Fruit fly (Drosophila melanogaster) whole organism, wandering third instar larva: Measurements from ENCODE around the gene Best2.

Experiments
- Abd-B ChIP-seq: fragments of >200 bp; optimal IDR thresholded peaks from 2 replicates; lab custom pipeline; 2017; ENCODE audit warnings: missing biosample characterization, missing genetic modification characterization
- CG32264 ChIP-seq: fragments of 200-800 bp; sonication (Bioruptor generic); optimal IDR thresholded peaks from 2 replicates; lab custom pipeline; 2016; ENCODE audit warnings: missing biosample characterization, missing genetic modification characterization
- CG9705 ChIP-seq: fragments of 200-800 bp; sonication (Bioruptor generic); optimal IDR thresholded peaks from 2 replicates; lab custom pipeline; 2018; ENCODE audit warnings: missing biosample characterization, mild to moderate bottlenecking, missing genetic modification characterization
- CrebA ChIP-seq: fragments of 200-800 bp; sonication (Bioruptor generic); optimal IDR thresholded peaks from 2 replicates; lab custom pipeline; 2016; ENCODE audit warnings: missing biosample characterization, mild to moderate bottlenecking, missing genetic modification characterization, borderline replicate concordance
- Dfd ChIP-seq: fragments of >200 bp; optimal IDR thresholded peaks from 2 replicates; lab custom pipeline; 2017; ENCODE audit warnings: missing biosample characterization, missing genetic modification characterization
- Dif ChIP-seq: fragments of 200-275, 200-300 bp; sonication (Bioruptor generic); optimal IDR thresholded peaks from 2 replicates; lab custom pipeline; 2018; ENCODE audit warnings: missing biosample characterization, missing genetic modification characterization; ENCODE audit not compliant: partially characterized antibody
- GATAd ChIP-seq: sonication (Bioruptor generic); optimal IDR thresholded peaks from 2 replicates; lab custom pipeline; 2016; ENCODE audit warnings: missing biosample characterization, missing genetic modification characterization
- HLH106 ChIP-seq: fragments of 200-800 bp; optimal IDR thresholded peaks from 3 replicates; lab custom pipeline; 2019; ENCODE audit warnings: missing biosample characterization, mild to moderate bottlenecking, missing genetic modification characterization, moderate library complexity
- Hnf4 ChIP-seq: fragments of 200-800 bp; sonication (Bioruptor generic); optimal IDR thresholded peaks from 2 replicates; lab custom pipeline; 2016; ENCODE audit warnings: missing biosample characterization, mild to moderate bottlenecking, missing genetic modification characterization
- Hr78 ChIP-seq: fragments of >200 bp; optimal IDR thresholded peaks from 2 replicates; lab custom pipeline; 2017; ENCODE audit warnings: missing biosample characterization, missing genetic modification characterization
- Hr83 ChIP-seq: fragments of 200-300 bp; sonication (Bioruptor generic); optimal IDR thresholded peaks from 2 replicates; lab custom pipeline; 2016; ENCODE audit warnings: missing biosample characterization, mild to moderate bottlenecking, missing genetic modification characterization, moderate library complexity; ENCODE audit not compliant: poor library complexity, severe bottlenecking
- Jra ChIP-seq: sonication (Bioruptor generic); optimal IDR thresholded peaks from 2 replicates; lab custom pipeline; 2016; ENCODE audit warnings: missing biosample characterization, missing genetic modification characterization
- Mio ChIP-seq: sonication (Bioruptor generic); optimal IDR thresholded peaks from 2 replicates; lab custom pipeline; 2016; ENCODE audit warnings: missing biosample characterization, missing genetic modification characterization
- Myc ChIP-seq: fragments of >200 bp; optimal IDR thresholded peaks from 2 replicates; lab custom pipeline; 2017
- N ChIP-seq: fragments of >200 bp; optimal IDR thresholded peaks from 2 replicates; lab custom pipeline; 2018; ENCODE audit warnings: missing biosample characterization, missing external identifiers, missing genetic modification characterization
- OdsH ChIP-seq: fragments of 200-800 bp; sonication (Bioruptor generic); optimal IDR thresholded peaks from 2 replicates; lab custom pipeline; 2016; ENCODE audit warnings: missing biosample characterization, mild to moderate bottlenecking, missing genetic modification characterization
- Rel ChIP-seq, 2 experiments: fragments of 200-800 bp; sonication (Bioruptor generic) in 1 of 2; optimal IDR thresholded peaks; 2 replicates in 1 of 2; 3 replicates in 1 of 2; lab custom pipeline; 2016 to 2019; ENCODE audit warnings: mild to moderate bottlenecking in 2 of 2, missing biosample characterization in 2 of 2, missing genetic modification characterization in 2 of 2, moderate library complexity in 1 of 2
- Sp1 ChIP-seq: fragments of 200-800 bp; sonication (Bioruptor generic); optimal IDR thresholded peaks from 3 replicates; lab custom pipeline; 2019; ENCODE audit warnings: missing biosample characterization, mild to moderate bottlenecking, missing genetic modification characterization, moderate library complexity
- Vsx2 ChIP-seq: fragments of 200-300, 225-300 bp; sonication (Bioruptor generic); optimal IDR thresholded peaks from 2 replicates; lab custom pipeline; 2018; ENCODE audit warnings: missing biosample characterization, missing genetic modification characterization; ENCODE audit not compliant: partially characterized antibody
- br ChIP-seq: fragments of 200-800 bp; sonication (Bioruptor generic); optimal IDR thresholded peaks from 2 replicates; lab custom pipeline; 2016; ENCODE audit warnings: missing biosample characterization, missing genetic modification characterization
- brk ChIP-seq: fragments of 200-800 bp; sonication (Bioruptor generic); optimal IDR thresholded peaks from 2 replicates; lab custom pipeline; 2016; ENCODE audit warnings: missing biosample characterization, mild to moderate bottlenecking, missing genetic modification characterization
- dl ChIP-seq, 2 experiments: fragments of 175-275, 200-275 bp in 1 of 2; fragments of 200-275 bp in 1 of 2; sonication (Bioruptor generic); optimal IDR thresholded peaks; lab custom pipeline; 2018; ENCODE audit warnings: mild to moderate bottlenecking in 2 of 2, missing biosample characterization in 2 of 2, missing genetic modification characterization in 2 of 2, moderate library complexity in 2 of 2; ENCODE audit not compliant: partially characterized antibody in 2 of 2, insufficient read depth in 1 of 2
- dmrt93B ChIP-seq: fragments of 200-800 bp; sonication (Bioruptor generic); optimal IDR thresholded peaks from 2 replicates; lab custom pipeline; 2018; ENCODE audit warnings: missing biosample characterization, mild to moderate bottlenecking, missing genetic modification characterization
- dsf ChIP-seq: sonication (Bioruptor generic); optimal IDR thresholded peaks from 2 replicates; lab custom pipeline; 2016; ENCODE audit warnings: missing biosample characterization, missing genetic modification characterization, borderline replicate concordance
- ey ChIP-seq: fragments of 200-800 bp; sonication (Bioruptor generic); optimal IDR thresholded peaks from 2 replicates; lab custom pipeline; 2016; ENCODE audit warnings: missing biosample characterization, missing genetic modification characterization
- foxo ChIP-seq, 2 experiments: fragments of 200-800 bp; sonication (Bioruptor generic); optimal IDR thresholded peaks; 2 replicates in 1 of 2; 3 replicates in 1 of 2; lab custom pipeline; 2016 to 2017; ENCODE audit warnings: missing biosample characterization in 2 of 2, missing genetic modification characterization in 2 of 2
- fru ChIP-seq: fragments of 200-800 bp; sonication (Bioruptor generic); optimal IDR thresholded peaks from 3 replicates; lab custom pipeline; 2016; ENCODE audit warnings: missing biosample characterization, mild to moderate bottlenecking, missing genetic modification characterization
- h ChIP-seq: fragments of 200-800 bp; sonication (Bioruptor generic); optimal IDR thresholded peaks from 3 replicates; lab custom pipeline; 2016; ENCODE audit warnings: missing biosample characterization, mild to moderate bottlenecking, missing genetic modification characterization
- jim ChIP-seq: fragments of 175-275, 200-325 bp; sonication (Bioruptor generic); optimal IDR thresholded peaks from 2 replicates; lab custom pipeline; 2016; ENCODE audit warnings: missing biosample characterization, mild to moderate bottlenecking, missing genetic modification characterization
- lola ChIP-seq: fragments of >200 bp; optimal IDR thresholded peaks from 2 replicates; lab custom pipeline; 2017; ENCODE audit warnings: missing biosample characterization, missing genetic modification characterization
- pan ChIP-seq: fragments of >200 bp; optimal IDR thresholded peaks from 2 replicates; lab custom pipeline; 2017
- psq ChIP-seq: fragments of 200-800 bp; sonication (Bioruptor generic); optimal IDR thresholded peaks from 3 replicates; lab custom pipeline; 2017; ENCODE audit warnings: missing biosample characterization, mild to moderate bottlenecking, missing genetic modification characterization, moderate library complexity
- rgr ChIP-seq: fragments of 200-800 bp; sonication (Bioruptor generic); optimal IDR thresholded peaks from 3 replicates; lab custom pipeline; 2016; ENCODE audit warnings: missing biosample characterization, mild to moderate bottlenecking, missing genetic modification characterization
- sage ChIP-seq: fragments of 200-800 bp; sonication (Bioruptor generic); optimal IDR thresholded peaks from 2 replicates; lab custom pipeline; 2016; ENCODE audit warnings: missing biosample characterization, mild to moderate bottlenecking, missing genetic modification characterization
- sv ChIP-seq: fragments of 200-800 bp; sonication (Bioruptor generic); optimal IDR thresholded peaks from 3 replicates; lab custom pipeline; 2016; ENCODE audit warnings: missing biosample characterization, missing genetic modification characterization
- tai ChIP-seq: sonication (Bioruptor generic); optimal IDR thresholded peaks from 2 replicates; lab custom pipeline; 2016; ENCODE audit warnings: missing biosample characterization, missing genetic modification characterization
- usp ChIP-seq: fragments of >200 bp; optimal IDR thresholded peaks from 2 replicates; lab custom pipeline; 2017; ENCODE audit warnings: missing biosample characterization, missing genetic modification characterization
- woc ChIP-seq: sonication (Bioruptor generic); optimal IDR thresholded peaks from 2 replicates; lab custom pipeline; 2016; ENCODE audit warnings: missing biosample characterization, mild to moderate bottlenecking, missing genetic modification characterization

Gene Best2

DNA sequence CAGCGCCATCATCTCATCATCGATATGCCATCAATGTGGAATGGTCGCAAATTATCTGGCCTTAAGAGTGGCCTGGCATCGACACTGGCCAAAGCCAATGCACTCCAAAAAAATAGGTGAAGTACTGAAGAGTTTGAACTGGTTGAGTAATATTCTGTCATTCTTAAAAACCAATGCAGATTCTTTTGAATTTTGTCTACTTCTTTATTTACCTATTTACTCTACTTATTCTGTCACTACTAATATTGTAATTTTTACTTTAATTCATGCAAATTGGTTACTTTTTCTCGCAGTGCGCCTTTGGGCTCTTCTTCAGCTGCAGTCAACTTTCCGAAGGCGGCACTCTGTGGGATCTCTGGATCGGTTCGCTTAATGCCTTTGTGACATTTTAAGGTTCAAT is 12.5 kb upstream of the Best2 start:
- no peak for TF ChIP-seq N (GFP tag; lab: Kevin White, UChicago)
- peak; percentile 42 for TF ChIP-seq ey (GFP tag; lab: Kevin White, UChicago)
- TF ChIP-seq fru (GFP tag; lab: Kevin White, UChicago), result peak; percentile 49
- peak; percentile 26 for TF ChIP-seq rgr (GFP tag; lab: Kevin White, UChicago)
- TF ChIP-seq OdsH (GFP tag; lab: Kevin White, UChicago), result peak; percentile 25
- TF ChIP-seq HLH106 (tag; lab: Kevin White, UChicago), result peak; percentile 14
- TF ChIP-seq br (GFP tag; lab: Kevin White, UChicago), result peak; percentile 26
- TF ChIP-seq foxo (GFP tag; optimal IDR thresholded peaks at IDR 0.05; lab: Kevin White, UChicago), result peak in 1 of 2 experiments; percentile 50
- TF ChIP-seq CG32264 (GFP tag; lab: Kevin White, UChicago), result no peak
- peak; percentile 2 for TF ChIP-seq woc (GFP tag; lab: Kevin White, UChicago)
- peak; percentile 3 for TF ChIP-seq Sp1 (GFP tag; lab: Kevin White, UChicago)
- no peak for TF ChIP-seq jim (GFP tag; lab: Kevin White, UChicago)
- TF ChIP-seq Rel (GFP tag; optimal IDR thresholded peaks at IDR 0.05; lab: Kevin White, UChicago), result no peak
- no peak for TF ChIP-seq Rel (tag; optimal IDR thresholded peaks at IDR 0.05; lab: Kevin White, UChicago)
- no peak for TF ChIP-seq brk (GFP tag; lab: Kevin White, UChicago)
- TF ChIP-seq h, result peak; percentile 55
- TF ChIP-seq sv (GFP tag; lab: Kevin White, UChicago), result no peak
- TF ChIP-seq psq (GFP tag; lab: Kevin White, UChicago), result peak; percentile 11

DNA sequence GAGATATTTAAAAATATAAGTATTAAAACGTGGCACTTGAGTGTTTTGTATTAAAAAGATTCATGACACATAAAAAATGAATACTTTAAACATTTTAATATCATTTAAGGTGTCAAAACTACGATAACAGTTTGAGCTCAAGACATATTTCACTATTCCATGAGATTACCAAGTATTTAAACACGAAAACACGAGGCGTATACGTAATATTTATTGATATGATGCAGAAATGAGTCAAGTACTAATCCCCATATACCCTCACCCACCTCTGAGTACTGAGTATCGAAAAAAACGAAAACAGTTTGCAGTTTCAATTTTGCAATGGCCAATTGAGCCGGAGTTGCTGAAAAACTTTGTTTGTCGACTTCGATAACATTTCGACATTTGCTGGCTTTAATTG is 11.6 kb upstream of the Best2 start:
- TF ChIP-seq pan (no peak), Jra (no peak), Hr78 (GFP tag; lab: Kevin White, UChicago) (no peak), Hnf4 (GFP tag; lab: Kevin White, UChicago) (no peak), Rel (GFP tag; optimal IDR thresholded peaks at IDR 0.05; lab: Kevin White, UChicago) (no peak), Rel (tag; optimal IDR thresholded peaks at IDR 0.05; lab: Kevin White, UChicago) (no peak), h (no peak), rgr (GFP tag; lab: Kevin White, UChicago) (no peak)

dm6 chr3L:6267509-6267908 is 11.0 kb upstream of the Best2 start:
- TF ChIP-seq Abd-B (no peak), Jra (no peak), foxo (GFP tag; optimal IDR thresholded peaks at IDR 0.05; lab: Kevin White, UChicago) (no peak), sage (GFP tag; lab: Kevin White, UChicago) (no peak), jim (GFP tag; lab: Kevin White, UChicago) (no peak), sv (GFP tag; lab: Kevin White, UChicago) (no peak), HLH106 (tag; lab: Kevin White, UChicago) (no peak)

dm6 chr3L:6266321-6266720 is 9.9 kb upstream of the Best2 start:
- TF ChIP-seq br (GFP tag; lab: Kevin White, UChicago) (peak; percentile 21), Sp1 (GFP tag; lab: Kevin White, UChicago) (peak; percentile 17), usp (no peak), brk (GFP tag; lab: Kevin White, UChicago) (no peak), psq (GFP tag; lab: Kevin White, UChicago) (peak; percentile 24), rgr (GFP tag; lab: Kevin White, UChicago) (peak; percentile 48), OdsH (GFP tag; lab: Kevin White, UChicago) (peak; percentile 53), jim (GFP tag; lab: Kevin White, UChicago) (no peak), Hr83 (no peak), dsf (GFP tag; lab: Kevin White, UChicago) (no peak), dl (GFP tag; optimal IDR thresholded peaks at IDR 0.05; lab: Kevin White, UChicago; ENCODE audit: insufficient read depth in 1 of 2, partially characterized antibody in 2 of 2) (no peak), Dfd (no peak), Rel (GFP tag; optimal IDR thresholded peaks at IDR 0.05; lab: Kevin White, UChicago) (no peak), Rel (tag; optimal IDR thresholded peaks at IDR 0.05; lab: Kevin White, UChicago) (no peak), h (peak; percentile 66), sv (GFP tag; lab: Kevin White, UChicago) (no peak), lola (GFP tag; lab: Kevin White, UChicago) (no peak), fru (GFP tag; lab: Kevin White, UChicago) (peak; percentile 41), Hnf4 (GFP tag; lab: Kevin White, UChicago) (peak; percentile 26), Myc (lab: Kevin White, UChicago) (no peak), sage (GFP tag; lab: Kevin White, UChicago) (no peak), ey (GFP tag; lab: Kevin White, UChicago) (peak; percentile 27), N (GFP tag; lab: Kevin White, UChicago) (no peak), Hr78 (GFP tag; lab: Kevin White, UChicago) (no peak), CrebA (GFP tag; lab: Kevin White, UChicago) (no peak), dmrt93B (GFP tag; lab: Kevin White, UChicago) (no peak), woc (GFP tag; lab: Kevin White, UChicago) (peak; percentile 44), Jra (no peak), foxo (GFP tag; optimal IDR thresholded peaks at IDR 0.05; lab: Kevin White, UChicago) (peak in 1 of 2 experiments; percentile 53), Dif (GFP tag; lab: Kevin White, UChicago) (no peak), Abd-B (no peak), Mio (GFP tag; lab: Kevin White, UChicago) (no peak), GATAd (GFP tag; lab: Kevin White, UChicago) (no peak), tai (no peak), CG32264 (GFP tag; lab: Kevin White, UChicago) (peak; percentile 9), pan (no peak), HLH106 (tag; lab: Kevin White, UChicago) (peak; percentile 39), Vsx2 (GFP tag; lab: Kevin White, UChicago) (no peak), CG9705 (no peak)
